Worm (Caenorhabditis elegans) whole organism, L1 larva: Measurements from ENCODE around the gene K08F4.5.

ENCODE experiments used
- C16A3.4 ChIP-seq: fragments of 150-350 bp; optimal IDR thresholded peaks from 2 replicates; lab custom pipeline; 2014; ENCODE audit warnings: missing biosample characterization, missing genetic modification characterization
- blmp-1 ChIP-seq: fragments of 150-350 bp; optimal IDR thresholded peaks from 2 replicates; lab custom pipeline; 2014; ENCODE audit warnings: missing biosample characterization, missing genetic modification characterization
- dpl-1 ChIP-seq, 3 experiments: fragments of 150-350 bp in 2 of 3; sonication (generic microtip) in 1 of 3; optimal IDR thresholded peaks; 2 replicates each; lab custom pipeline; 2014 to 2017; ENCODE audit warnings: missing biosample characterization in 3 of 3, missing genetic modification characterization in 3 of 3, missing genetic modification reagents in 3 of 3
- efl-1 ChIP-seq, 4 experiments: fragments of 150-350 bp; optimal IDR thresholded peaks in 3 of 4; peaks in 1 of 4; 1 replicate in 1 of 4; 2 replicates in 3 of 4; lab custom pipeline; 2014; ENCODE audit warnings: missing biosample characterization in 2 of 4, missing genetic modification characterization in 2 of 4, missing genetic modification reagents in 2 of 4
- ets-5 ChIP-seq: fragments of 200-800 bp; sonication (Bioruptor generic); IDR thresholded peaks from 2 replicates; pipeline ENCODE4 v1.3.6; 2022; ENCODE audit warnings: missing genetic modification characterization, missing compliant biosample characterization
- fkh-4 ChIP-seq: sonication (generic microtip); optimal IDR thresholded peaks from 2 replicates; lab custom pipeline; 2016; ENCODE audit warnings: missing compliant biosample characterization, missing genetic modification characterization, borderline replicate concordance
- fkh-8 ChIP-seq: sonication (generic microtip); optimal IDR thresholded peaks from 2 replicates; lab custom pipeline; 2016; ENCODE audit warnings: mild to moderate bottlenecking, missing genetic modification characterization, missing compliant biosample characterization
- lin-15B ChIP-seq: fragments of 150-350 bp; sonication (generic microtip); optimal IDR thresholded peaks from 3 replicates; lab custom pipeline; 2014; ENCODE audit warnings: missing biosample characterization, missing genetic modification characterization
- lin-35 ChIP-seq, 2 experiments: fragments of 150-350 bp; optimal IDR thresholded peaks; 2 replicates each; lab custom pipeline; 2014; ENCODE audit warnings: missing biosample characterization in 2 of 2, missing genetic modification characterization in 2 of 2, missing genetic modification reagents in 2 of 2
- lir-3 ChIP-seq: sonication (generic microtip); optimal IDR thresholded peaks from 2 replicates; lab custom pipeline; 2016; ENCODE audit warnings: mild to moderate bottlenecking, missing genetic modification characterization, moderate library complexity, missing compliant biosample characterization; ENCODE audit not compliant: poor library complexity
- mef-2 ChIP-seq: fragments of 150-350 bp; optimal IDR thresholded peaks from 2 replicates; lab custom pipeline; 2014; ENCODE audit warnings: missing biosample characterization, missing genetic modification characterization
- nhr-19 ChIP-seq: fragments of 200-800 bp; sonication (Bioruptor generic); conservative IDR thresholded peaks from 2 replicates; pipeline ENCODE4 v1.3.6; 2022; ENCODE audit warnings: missing genetic modification characterization, missing compliant biosample characterization
- nhr-85 ChIP-seq: sonication (generic microtip); peaks from one replicate; lab custom pipeline; 2016; ENCODE audit warnings: missing genetic modification characterization, inconsistent platforms, missing compliant biosample characterization
- pag-3 ChIP-seq: sonication (generic microtip); optimal IDR thresholded peaks from 2 replicates; lab custom pipeline; 2017; ENCODE audit warnings: missing genetic modification characterization, mild to moderate bottlenecking, missing compliant biosample characterization, antibody characterized with exemption, borderline replicate concordance; ENCODE audit not compliant: insufficient read depth
- snpc-4 ChIP-seq: fragments of 150-350 bp; optimal IDR thresholded peaks from 2 replicates; lab custom pipeline; 2014; ENCODE audit warnings: missing biosample characterization, missing genetic modification characterization
- snu-23 ChIP-seq: sonication (generic microtip); optimal IDR thresholded peaks from 2 replicates; lab custom pipeline; 2016; ENCODE audit warnings: missing genetic modification characterization, missing compliant biosample characterization
- tbx-2 ChIP-seq: sonication (generic microtip); optimal IDR thresholded peaks from 2 replicates; lab custom pipeline; 2016; ENCODE audit warnings: missing genetic modification characterization, missing compliant biosample characterization
- xbp-1 ChIP-seq: sonication (generic microtip); optimal IDR thresholded peaks from 2 replicates; lab custom pipeline; 2016; ENCODE audit warnings: missing genetic modification characterization, missing compliant biosample characterization
- zip-4 ChIP-seq: fragments of 200-800 bp; sonication (Bioruptor generic); optimal IDR thresholded peaks from 2 replicates; lab custom pipeline; 2018; ENCODE audit warnings: mild to moderate bottlenecking, missing genetic modification characterization, moderate library complexity, missing compliant biosample characterization
- ztf-11 ChIP-seq, 2 experiments: sonication (generic microtip); optimal IDR thresholded peaks; 2 replicates each; lab custom pipeline; 2016 to 2017; ENCODE audit warnings: missing genetic modification characterization in 2 of 2, missing biosample characterization in 1 of 2, missing compliant biosample characterization in 1 of 2
- ztf-4 ChIP-seq: fragments of 150-350 bp; optimal IDR thresholded peaks from 2 replicates; lab custom pipeline; 2014; ENCODE audit warnings: missing biosample characterization, missing genetic modification characterization

Gene K08F4.5

ce11 chrIV:10085401-10086187, 50.1 kb downstream of the K08F4.5 start, which contains the start of the genes col-2 and ndc-80 (continued):
- TF ChIP-seq lin-15B (tag; lab: Kevin White, UChicago) = peak; percentile 87
- TF ChIP-seq snu-23 (GFP tag; lab: Kevin White, UChicago) = peak; percentile 82
- TF ChIP-seq xbp-1 (tag; lab: Kevin White, UChicago) = peak; percentile 71
- no peak for TF ChIP-seq zip-4 (GFP tag; lab: Kevin White, UChicago)
- TF ChIP-seq ets-5 (GFP tag; lab: Robert Waterston, UW) = no peak
- peak; percentile 93 for TF ChIP-seq C16A3.4 (tag; lab: Kevin White, UChicago)
- peak; percentile 71 for TF ChIP-seq blmp-1 (tag; lab: Kevin White, UChicago)
- peak; percentile 49 for TF ChIP-seq fkh-8 (tag; lab: Kevin White, UChicago)
- no peak for TF ChIP-seq ztf-4 (tag; lab: Kevin White, UChicago)
- peak; percentile 58 for TF ChIP-seq nhr-19
- TF ChIP-seq lin-35 (GFP tag; optimal IDR thresholded peaks at IDR 0.05; lab: Kevin White, UChicago) = peak; percentile 85 to 95
- TF ChIP-seq lir-3 (tag; lab: Kevin White, UChicago) = peak; percentile 77
- peak; percentile 13 for TF ChIP-seq snpc-4 (tag; lab: Kevin White, UChicago)
- no peak for TF ChIP-seq fkh-4 (tag; lab: Kevin White, UChicago)
- peak; percentile 79 for TF ChIP-seq nhr-85 (tag; lab: Kevin White, UChicago)
- peak; percentile 91 to 94 for TF ChIP-seq efl-1 (optimal IDR thresholded peaks at IDR 0.05; lab: Kevin White, UChicago)
- peak; percentile 88 to 99 for TF ChIP-seq efl-1 (GFP tag; optimal IDR thresholded peaks at IDR 0.05 in 1 of 2; lab: Kevin White, UChicago)
- no peak for TF ChIP-seq pag-3 (tag; lab: Kevin White, UChicago)
- peak in 1 of 2 experiments; percentile 17 for TF ChIP-seq ztf-11 (tag; optimal IDR thresholded peaks at IDR 0.05; lab: Kevin White, UChicago)
- TF ChIP-seq mef-2 (tag; lab: Kevin White, UChicago) = no peak
- peak; percentile 88 to 92 (median 89) for TF ChIP-seq dpl-1 (GFP tag; optimal IDR thresholded peaks at IDR 0.05; lab: Kevin White, UChicago)
- peak; percentile 61 for TF ChIP-seq tbx-2 (tag; lab: Kevin White, UChicago)
